Fruit fly (Drosophila melanogaster) whole organism, embryonic: ENCODE data around the gene Scamp.

Experiments
- Ada2b ChIP-seq: fragments of 200-800 bp; sonication (Bioruptor generic); IDR thresholded peaks from 2 replicates; pipeline ENCODE4 v1.3.6; 2022; ENCODE audit warnings: missing biosample characterization, missing genetic modification characterization
- Bgb ChIP-seq: fragments of 200-800 bp; sonication (Bioruptor generic); IDR thresholded peaks from 2 replicates; pipeline ENCODE4 v1.3.6; 2022; ENCODE audit warnings: missing biosample characterization, missing genetic modification characterization; ENCODE audit not compliant: partially characterized antibody
- CG10147 ChIP-seq: fragments of 200-800 bp; sonication (Bioruptor generic); optimal IDR thresholded peaks from 2 replicates; lab custom pipeline; 2019; ENCODE audit warnings: missing biosample characterization, mild to moderate bottlenecking, missing genetic modification characterization, moderate library complexity
- CG10321 ChIP-seq: fragments of 200-800 bp; sonication (Bioruptor generic); IDR thresholded peaks from 2 replicates; pipeline ENCODE4 v1.3.6; 2022; ENCODE audit warnings: missing biosample characterization, missing genetic modification characterization
- CG10431 ChIP-seq: fragments of 200-800 bp; sonication (Bioruptor generic); optimal IDR thresholded peaks from 3 replicates; lab custom pipeline; 2018; ENCODE audit warnings: missing biosample characterization, mild to moderate bottlenecking, missing genetic modification characterization
- CG12391 ChIP-seq: fragments of 200-800 bp; sonication (Bioruptor generic); optimal IDR thresholded peaks from 3 replicates; lab custom pipeline; 2018; ENCODE audit warnings: missing biosample characterization, mild to moderate bottlenecking, missing genetic modification characterization, moderate library complexity
- CG12744 ChIP-seq: fragments of 200-800 bp; sonication (Bioruptor generic); optimal IDR thresholded peaks from 2 replicates; lab custom pipeline; 2016; ENCODE audit warnings: missing biosample characterization, missing genetic modification characterization
- CG13775 ChIP-seq: fragments of 200-800 bp; sonication (Bioruptor generic); optimal IDR thresholded peaks from 3 replicates; lab custom pipeline; 2017; ENCODE audit warnings: missing biosample characterization, mild to moderate bottlenecking, missing genetic modification characterization
- CG14441 ChIP-seq: fragments of 200-800 bp; sonication (Bioruptor generic); IDR thresholded peaks from 2 replicates; pipeline ENCODE4 v1.3.6; 2022; ENCODE audit warnings: missing biosample characterization, missing genetic modification characterization
- CG14710 ChIP-seq: fragments of 200-800 bp; sonication (Bioruptor generic); optimal IDR thresholded peaks from 3 replicates; lab custom pipeline; 2019; ENCODE audit warnings: missing biosample characterization, mild to moderate bottlenecking, missing genetic modification characterization, moderate library complexity
- CG16779 ChIP-seq: fragments of 200-800 bp; sonication (Bioruptor generic); IDR thresholded peaks from 2 replicates; pipeline ENCODE4 v1.3.6; 2022; ENCODE audit warnings: missing biosample characterization, missing genetic modification characterization
- CG1832 ChIP-seq: fragments of 200-800 bp; sonication (Bioruptor generic); optimal IDR thresholded peaks from 2 replicates; lab custom pipeline; 2017; ENCODE audit warnings: missing biosample characterization, mild to moderate bottlenecking, missing genetic modification characterization, inconsistent platforms
- CG2712 ChIP-seq: fragments of 200-800 bp; optimal IDR thresholded peaks from 3 replicates; lab custom pipeline; 2019; ENCODE audit warnings: missing biosample characterization, mild to moderate bottlenecking, missing genetic modification characterization, moderate library complexity
- CG31441 ChIP-seq: fragments of 200-800 bp; sonication (Bioruptor generic); IDR thresholded peaks from 2 replicates; pipeline ENCODE4 v1.3.6; 2022; ENCODE audit warnings: missing biosample characterization, missing genetic modification characterization
- CG34376 ChIP-seq: fragments of 200-800 bp; sonication (Bioruptor generic); optimal IDR thresholded peaks from 2 replicates; lab custom pipeline; 2018; ENCODE audit warnings: missing biosample characterization, mild to moderate bottlenecking, missing genetic modification characterization
- CG4707 ChIP-seq: fragments of 200-800 bp; sonication (Bioruptor generic); optimal IDR thresholded peaks from 2 replicates; lab custom pipeline; 2018; ENCODE audit warnings: missing biosample characterization, mild to moderate bottlenecking, missing genetic modification characterization, moderate library complexity
- CG5953 ChIP-seq: fragments of 200-800 bp; sonication (Bioruptor generic); IDR thresholded peaks from 2 replicates; pipeline ENCODE4 v1.3.6; 2022; ENCODE audit warnings: missing biosample characterization, missing genetic modification characterization
- CG6813 ChIP-seq: fragments of 200-800 bp; sonication (Bioruptor generic); optimal IDR thresholded peaks from 2 replicates; lab custom pipeline; 2017; ENCODE audit warnings: missing biosample characterization, missing genetic modification characterization, mild to moderate bottlenecking, moderate library complexity, missing genetic modification reagents
- CG7271 ChIP-seq: fragments of 200-800 bp; sonication (Bioruptor generic); optimal IDR thresholded peaks from 2 replicates; lab custom pipeline; 2018; ENCODE audit warnings: missing biosample characterization, mild to moderate bottlenecking, missing genetic modification characterization, moderate library complexity
- CG7987 ChIP-seq: fragments of 200-800 bp; sonication (Bioruptor generic); optimal IDR thresholded peaks from 2 replicates; lab custom pipeline; 2018; ENCODE audit warnings: missing biosample characterization, mild to moderate bottlenecking, missing genetic modification characterization, moderate library complexity
- CG8359 ChIP-seq: fragments of 200-800 bp; sonication (Bioruptor generic); optimal IDR thresholded peaks from 2 replicates; lab custom pipeline; 2017; ENCODE audit warnings: missing biosample characterization, mild to moderate bottlenecking, missing genetic modification characterization, borderline replicate concordance
- CG8388 ChIP-seq: fragments of 200-800 bp; sonication (Bioruptor generic); optimal IDR thresholded peaks from 2 replicates; lab custom pipeline; 2019; ENCODE audit warnings: missing biosample characterization, mild to moderate bottlenecking, missing genetic modification characterization, moderate library complexity
- CG8478 ChIP-seq: fragments of >200 bp; optimal IDR thresholded peaks from 2 replicates; lab custom pipeline; 2018
- CG9727 ChIP-seq: fragments of 200-800 bp; sonication (Bioruptor generic); optimal IDR thresholded peaks from 3 replicates; lab custom pipeline; 2017; ENCODE audit warnings: missing biosample characterization, mild to moderate bottlenecking, missing genetic modification characterization
- CHES-1-like ChIP-seq: fragments of 200-800 bp; sonication (Bioruptor generic); optimal IDR thresholded peaks from 2 replicates; lab custom pipeline; 2016; ENCODE audit warnings: missing biosample characterization, missing genetic modification characterization
- Chrac-16 ChIP-seq: fragments of 200-800 bp; sonication (Bioruptor generic); optimal IDR thresholded peaks from 3 replicates; lab custom pipeline; 2016; ENCODE audit warnings: missing biosample characterization, missing genetic modification characterization
- Dad ChIP-seq: fragments of 200-800 bp; sonication (Bioruptor generic); optimal IDR thresholded peaks from 3 replicates; lab custom pipeline; 2016; ENCODE audit warnings: missing biosample characterization, missing genetic modification characterization
- Hey ChIP-seq: fragments of 200-800 bp; sonication (Bioruptor generic); optimal IDR thresholded peaks from 3 replicates; lab custom pipeline; 2018; ENCODE audit warnings: missing biosample characterization, mild to moderate bottlenecking, missing genetic modification characterization
- Ssrp ChIP-seq: fragments of 200-800 bp; sonication (Bioruptor generic); optimal IDR thresholded peaks from 2 replicates; lab custom pipeline; 2018; ENCODE audit warnings: missing biosample characterization, mild to moderate bottlenecking, missing genetic modification characterization, moderate library complexity
- chm ChIP-seq: fragments of 200-800 bp; sonication (Bioruptor generic); IDR thresholded peaks from 2 replicates; pipeline ENCODE4 v1.3.6; 2022; ENCODE audit warnings: missing biosample characterization, missing genetic modification characterization
- croc ChIP-seq: fragments of 200-800 bp; sonication (Bioruptor generic); conservative IDR thresholded peaks from 3 replicates; pipeline ENCODE4 v1.3.6; 2022; ENCODE audit warnings: missing biosample characterization, missing genetic modification characterization
- dm ChIP-seq: fragments of 200-800 bp; sonication (Bioruptor generic); optimal IDR thresholded peaks from 3 replicates; lab custom pipeline; 2016; ENCODE audit warnings: missing biosample characterization, missing genetic modification characterization
- dmrt99B ChIP-seq: fragments of 200-800 bp; sonication (Bioruptor generic); optimal IDR thresholded peaks from 2 replicates; lab custom pipeline; 2018; ENCODE audit warnings: missing biosample characterization, mild to moderate bottlenecking, missing genetic modification characterization, moderate library complexity
- fru ChIP-seq: fragments of >200 bp; optimal IDR thresholded peaks from 2 replicates; lab custom pipeline; 2017
- grn ChIP-seq: fragments of 200-800 bp; sonication (Bioruptor generic); optimal IDR thresholded peaks from 3 replicates; lab custom pipeline; 2017; ENCODE audit warnings: missing biosample characterization, missing genetic modification characterization
- hkb ChIP-seq, 2 experiments: fragments of 200-800 bp in 1 of 2; fragments of >200 bp in 1 of 2; sonication (Bioruptor generic) in 1 of 2; IDR thresholded peaks in 1 of 2; optimal IDR thresholded peaks in 1 of 2; 2 replicates each; pipeline versions ENCODE4 v1.3.6 to Lab custom; 2017 to 2022; ENCODE audit warnings: missing biosample characterization in 1 of 2, missing genetic modification characterization in 1 of 2
- jigr1 ChIP-seq: fragments of 200-800 bp; sonication (Bioruptor generic); IDR thresholded peaks from 3 replicates; pipeline ENCODE4 v1.3.6; 2022; ENCODE audit warnings: missing biosample characterization, missing genetic modification characterization
- klu ChIP-seq: fragments of 200-800 bp; sonication (Bioruptor generic); IDR thresholded peaks from 2 replicates; pipeline ENCODE4 v1.3.6; 2022; ENCODE audit warnings: missing biosample characterization, missing genetic modification characterization
- nmo ChIP-seq: fragments of 200-800 bp; sonication (Bioruptor generic); optimal IDR thresholded peaks from 2 replicates; lab custom pipeline; 2018; ENCODE audit warnings: missing biosample characterization, mild to moderate bottlenecking, missing genetic modification characterization, moderate library complexity
- odd ChIP-seq: fragments of 200-800 bp; sonication (Bioruptor generic); optimal IDR thresholded peaks from 2 replicates; lab custom pipeline; 2017; ENCODE audit warnings: missing biosample characterization, mild to moderate bottlenecking, missing genetic modification characterization
- otp ChIP-seq: fragments of 200-800 bp; sonication (Bioruptor generic); IDR thresholded peaks from 3 replicates; pipeline ENCODE4, ENCODE4 v1.3.6; 2022; ENCODE audit warnings: missing biosample characterization, missing genetic modification characterization
- peb ChIP-seq: fragments of 200-800 bp; sonication (Bioruptor generic); IDR thresholded peaks from 2 replicates; pipeline ENCODE4 v1.3.6; 2022; ENCODE audit warnings: missing biosample characterization, missing genetic modification characterization
- prd ChIP-seq, 3 experiments: fragments of >200 bp in 2 of 3; fragments of 200-800 bp in 1 of 3; sonication (Bioruptor generic) in 1 of 3; optimal IDR thresholded peaks in 2 of 3; IDR thresholded peaks in 1 of 3; 2 replicates in 2 of 3; 3 replicates in 1 of 3; pipeline versions ENCODE4 v1.3.6 to Lab custom; 2017 to 2022; ENCODE audit warnings: missing biosample characterization in 1 of 3, missing genetic modification characterization in 1 of 3
- pzg ChIP-seq: fragments of 200-800 bp; sonication (Bioruptor generic); optimal IDR thresholded peaks from 3 replicates; lab custom pipeline; 2018; ENCODE audit warnings: missing biosample characterization, mild to moderate bottlenecking, missing genetic modification characterization, moderate library complexity
- ro ChIP-seq: fragments of 200-800 bp; sonication (Bioruptor generic); IDR thresholded peaks from 2 replicates; pipeline ENCODE4 v1.3.6; 2022; ENCODE audit warnings: missing biosample characterization, missing genetic modification characterization
- shn ChIP-seq: fragments of 200-800 bp; sonication (Bioruptor generic); optimal IDR thresholded peaks from 3 replicates; lab custom pipeline; 2016; ENCODE audit warnings: missing biosample characterization, missing genetic modification characterization
- sob ChIP-seq: fragments of 200-800 bp; sonication (Bioruptor generic); IDR thresholded peaks from 2 replicates; pipeline ENCODE4 v1.3.6; 2022; ENCODE audit warnings: missing biosample characterization, missing genetic modification characterization
- tll ChIP-seq, 2 experiments: fragments of 200-800 bp in 1 of 2; fragments of >200 bp in 1 of 2; sonication (Bioruptor generic) in 1 of 2; optimal IDR thresholded peaks; 2 replicates each; lab custom pipeline; 2017 to 2019; ENCODE audit warnings: missing biosample characterization in 2 of 2, missing genetic modification characterization in 2 of 2, mild to moderate bottlenecking in 1 of 2, moderate library complexity in 1 of 2
- tup ChIP-seq: fragments of 200-800 bp; sonication (Bioruptor generic); optimal IDR thresholded peaks from 2 replicates; lab custom pipeline; 2016; ENCODE audit warnings: missing biosample characterization, mild to moderate bottlenecking, missing genetic modification characterization, moderate library complexity
- zf30C ChIP-seq: fragments of 200-800 bp; sonication (Bioruptor generic); optimal IDR thresholded peaks from 3 replicates; lab custom pipeline; 2018; ENCODE audit warnings: missing biosample characterization, mild to moderate bottlenecking, missing genetic modification characterization

Gene Scamp

dm6 chrX:15453121-15453520, 3.4 kb upstream of the Scamp start, which contains the start of gene CG11655 (continued):
- no peak for TF ChIP-seq prd (optimal IDR thresholded peaks at IDR 0.05; lab: Kevin White, UChicago)
- peak; percentile 69; the same call in 2 of the 3 replicates for TF ChIP-seq prd (GFP tag; IDR thresholded peaks at IDR 0.05; lab: Robert Waterston, UW)
- TF ChIP-seq Ada2b (GFP tag; lab: Robert Waterston, UW) = peak; percentile 21; the same call in 1 of the 2 replicates
- no peak for TF ChIP-seq peb (GFP tag; lab: Robert Waterston, UW)
- TF ChIP-seq CG16779 (GFP tag; lab: Robert Waterston, UW) = no peak
- peak; percentile 38; the same call in 1 of the 2 replicates for TF ChIP-seq CG31441
- TF ChIP-seq CG34376 = peak; percentile 15
- TF ChIP-seq nmo (GFP tag; lab: Kevin White, UChicago) = peak; percentile 44
- peak; percentile 54 for TF ChIP-seq CG12391
- TF ChIP-seq grn (GFP tag; lab: Kevin White, UChicago) = peak; percentile 54
- no peak for TF ChIP-seq CG14441 (GFP tag; lab: Robert Waterston, UW)
- TF ChIP-seq CG10321 (GFP tag; lab: Robert Waterston, UW) = peak; percentile 92
- no peak for TF ChIP-seq CG12744 (GFP tag; lab: Kevin White, UChicago)
- TF ChIP-seq CG6813 (GFP tag; lab: Kevin White, UChicago) = no peak
- TF ChIP-seq croc = no peak
- TF ChIP-seq CG7987 (GFP tag; lab: Kevin White, UChicago) = no peak
- TF ChIP-seq CG7271 (tag; lab: Kevin White, UChicago) = no peak
- TF ChIP-seq CG13775 (GFP tag; lab: Kevin White, UChicago) = peak; percentile 14
- TF ChIP-seq klu = no peak
- peak; percentile 23; the same call in 1 of the 2 replicates for TF ChIP-seq sob (GFP tag; lab: Robert Waterston, UW)
- TF ChIP-seq CG14710 (tag; lab: Kevin White, UChicago) = peak; percentile 24
- TF ChIP-seq Chrac-16 = peak; percentile 24
- TF ChIP-seq CG5953 (GFP tag; lab: Robert Waterston, UW) = no peak
- TF ChIP-seq CG4707 = no peak
- no peak for TF ChIP-seq ro (GFP tag; lab: Robert Waterston, UW)
- TF ChIP-seq jigr1 = no peak
- peak; percentile 6 for TF ChIP-seq Ssrp (tag; lab: Kevin White, UChicago)
- no peak for TF ChIP-seq fru
- TF ChIP-seq shn (GFP tag; lab: Kevin White, UChicago) = no peak
- no peak for TF ChIP-seq tll (GFP tag; optimal IDR thresholded peaks at IDR 0.05; lab: Kevin White, UChicago)
- no peak for TF ChIP-seq zf30C (GFP tag; lab: Kevin White, UChicago)
- TF ChIP-seq CG8359 (GFP tag; lab: Kevin White, UChicago) = no peak
- TF ChIP-seq otp (GFP tag; lab: Robert Waterston, UW) = peak; percentile 75; the same call in 2 of the 3 replicates
- TF ChIP-seq CG9727 (GFP tag; lab: Kevin White, UChicago) = peak; percentile 40
- 0 out of 2 replicates have a peak, but pooled peaks have one; percentile 43 for TF ChIP-seq chm (GFP tag; lab: Robert Waterston, UW)
- TF ChIP-seq Bgb (GFP tag; lab: Robert Waterston, UW) = no peak
- TF ChIP-seq hkb (optimal IDR thresholded peaks at IDR 0.05; lab: Kevin White, UChicago) = no peak
- peak; percentile 43; the same call in 1 of the 2 replicates for TF ChIP-seq hkb (GFP tag; IDR thresholded peaks at IDR 0.05; lab: Robert Waterston, UW)
- TF ChIP-seq tup (GFP tag; lab: Kevin White, UChicago) = no peak
- no peak for TF ChIP-seq CG8388 (GFP tag; lab: Kevin White, UChicago)
- TF ChIP-seq Hey (tag; lab: Kevin White, UChicago) = no peak
- peak; percentile 82 for TF ChIP-seq CG1832 (GFP tag; lab: Kevin White, UChicago)
- TF ChIP-seq CHES-1-like = no peak
- TF ChIP-seq CG8478 (lab: Kevin White, UChicago) = peak; percentile 66
- peak; percentile 46 for TF ChIP-seq CG2712 (tag; lab: Kevin White, UChicago)
- no peak for TF ChIP-seq dmrt99B (tag; lab: Kevin White, UChicago)
- no peak for TF ChIP-seq Dad (GFP tag; lab: Kevin White, UChicago)
- TF ChIP-seq odd (GFP tag; lab: Kevin White, UChicago) = no peak
- peak; percentile 9 for TF ChIP-seq dm
- TF ChIP-seq CG10147 (GFP tag; lab: Kevin White, UChicago) = no peak
- no peak for TF ChIP-seq pzg (GFP tag; lab: Kevin White, UChicago)
- no peak for TF ChIP-seq CG10431
